Worm (Caenorhabditis elegans): ENCODE data around the gene srh-22.

The srh-22 gene

ce11 chrV:4914879-4915278 is 7.2 kb upstream of the srh-22 start, which contains the start of gene H23N18.6:
TSS of gene H23N18.6 (minus strand) at chrV:4915079.
- TF ChIP-seq pha-4 (tag; optimal IDR thresholded peaks at IDR 0.05) (no peak), elt-2 (tag; optimal IDR thresholded peaks at IDR 0.05) (peak; percentile 72), pqm-1 (tag; optimal IDR thresholded peaks at IDR 0.05) (peak; percentile 26), mdl-1 (tag; optimal IDR thresholded peaks at IDR 0.05) (no peak)

- TF ChIP-seq sea-2 (GFP tag; optimal IDR thresholded peaks at IDR 0.05) (no peak), nhr-11 (tag; optimal IDR thresholded peaks at IDR 0.05) (no peak), ZK546.5 (tag; optimal IDR thresholded peaks at IDR 0.05) (no peak), nhr-28 (tag; optimal IDR thresholded peaks at IDR 0.05) (no peak), jun-1 (tag; optimal IDR thresholded peaks at IDR 0.05) (no peak), ztf-11 (tag; optimal IDR thresholded peaks at IDR 0.05) (no peak), egl-5 (tag; optimal IDR thresholded peaks at IDR 0.05) (no peak), fkh-10 (GFP tag; optimal IDR thresholded peaks at IDR 0.05) (no peak), nhr-12 (tag; optimal IDR thresholded peaks at IDR 0.05) (no peak), lin-39 (tag; optimal IDR thresholded peaks at IDR 0.05) (no peak), R02D3.7 (tag; optimal IDR thresholded peaks at IDR 0.05) (no peak), nfya-1 (tag; optimal IDR thresholded peaks at IDR 0.05; ENCODE audit: insufficient read depth) (no peak), unc-39 (tag; optimal IDR thresholded peaks at IDR 0.05) (no peak), ztf-4 (tag; optimal IDR thresholded peaks at IDR 0.05) (no peak)
These were observed 4.0 kb upstream of the srh-22 start, which contains the start of gene C02E7.7 for ce11 chrV:4918091-4918624. TSS of gene C02E7.7 (minus strand) at chrV:4918574.

- TF ChIP-seq egl-5 (tag; optimal IDR thresholded peaks at IDR 0.05) (no peak), aly-2 (tag; optimal IDR thresholded peaks at IDR 0.05) (no peak), ztf-11 (tag; optimal IDR thresholded peaks at IDR 0.05) (no peak), nhr-43 (tag; optimal IDR thresholded peaks at IDR 0.05; ENCODE audit: poor library complexity, severe bottlenecking) (peak; percentile 92), nhr-28 (tag; optimal IDR thresholded peaks at IDR 0.05) (no peak), R02D3.7 (tag; optimal IDR thresholded peaks at IDR 0.05) (no peak), nfya-1 (tag; optimal IDR thresholded peaks at IDR 0.05; ENCODE audit: insufficient read depth) (peak; percentile 9), lsy-12 (tag; optimal IDR thresholded peaks at IDR 0.05) (no peak), zag-1 (tag; optimal IDR thresholded peaks at IDR 0.05) (no peak), skn-1 (tag; optimal IDR thresholded peaks at IDR 0.05) (no peak), ama-1 (optimal IDR thresholded peaks at IDR 0.05) (no peak), elt-1 (tag; optimal IDR thresholded peaks at IDR 0.05) (peak; percentile 94), nhr-25 (tag; optimal IDR thresholded peaks at IDR 0.05) (peak; percentile 97), fkh-10 (GFP tag; optimal IDR thresholded peaks at IDR 0.05) (no peak), unc-39 (tag; optimal IDR thresholded peaks at IDR 0.05) (no peak), nhr-23 (tag; optimal IDR thresholded peaks at IDR 0.05) (peak; percentile 0), sea-2 (GFP tag; optimal IDR thresholded peaks at IDR 0.05) (no peak), nhr-77 (tag; optimal IDR thresholded peaks at IDR 0.05) (no peak), ceh-9 (tag; optimal IDR thresholded peaks at IDR 0.05) (no peak), elt-3 (tag; optimal IDR thresholded peaks at IDR 0.05) (peak in 1 of 3 experiments; percentile 22), eor-1 (tag; optimal IDR thresholded peaks at IDR 0.05) (no peak), hmg-11 (tag; optimal IDR thresholded peaks at IDR 0.05) (no peak)
These were observed 3.4 kb upstream of the srh-22 start, which contains the start of gene C02E7.6 for ce11 chrV:4918664-4919257. TSS of gene C02E7.6 (plus strand) at chrV:4919207.

- TF ChIP-seq mml-1 (tag; optimal IDR thresholded peaks at IDR 0.05): no peak
- TF ChIP-seq pha-4 (tag; optimal IDR thresholded peaks at IDR 0.05): no peak
- no peak for TF ChIP-seq sea-2 (GFP tag; optimal IDR thresholded peaks at IDR 0.05)
- no peak for TF ChIP-seq elt-2 (tag; optimal IDR thresholded peaks at IDR 0.05)
- TF ChIP-seq nhr-237 (tag; optimal IDR thresholded peaks at IDR 0.05): no peak
- TF ChIP-seq aly-2 (tag; optimal IDR thresholded peaks at IDR 0.05): no peak
- TF ChIP-seq lin-15B (tag; optimal IDR thresholded peaks at IDR 0.05): no peak
- no peak for TF ChIP-seq ztf-11 (tag; optimal IDR thresholded peaks at IDR 0.05)
- TF ChIP-seq unc-39 (tag; optimal IDR thresholded peaks at IDR 0.05): no peak
- TF ChIP-seq lin-39 (tag; optimal IDR thresholded peaks at IDR 0.05): no peak
- no peak for TF ChIP-seq elt-3 (tag; optimal IDR thresholded peaks at IDR 0.05)
- TF ChIP-seq jun-1 (tag; optimal IDR thresholded peaks at IDR 0.05): no peak
- no peak for TF ChIP-seq ama-1 (optimal IDR thresholded peaks at IDR 0.05)
- TF ChIP-seq daf-12 (tag; optimal IDR thresholded peaks at IDR 0.05): no peak
- TF ChIP-seq hmg-11 (tag; optimal IDR thresholded peaks at IDR 0.05): no peak
- TF ChIP-seq nhr-11 (tag; optimal IDR thresholded peaks at IDR 0.05): no peak
- TF ChIP-seq nhr-76 (tag; optimal IDR thresholded peaks at IDR 0.05): no peak
These were observed 1.4 kb upstream of the srh-22 start, which contains the start of the genes C02E7.8 and srh-23 for ce11 chrV:4920690-4921152. TSS of gene C02E7.8 (minus strand) at chrV:4920790. TSS of gene srh-23 (plus strand) at chrV:4921102.

Data from whole organism, L3 larva.